Worm (Caenorhabditis elegans): ENCODE results near the gene ZC239.4.
"Not testable (repeated sequence)": the region's sequence is repeated elsewhere in the genome, so short reads cannot be mapped to it uniquely, and the experiment has no call there.

DNA sequence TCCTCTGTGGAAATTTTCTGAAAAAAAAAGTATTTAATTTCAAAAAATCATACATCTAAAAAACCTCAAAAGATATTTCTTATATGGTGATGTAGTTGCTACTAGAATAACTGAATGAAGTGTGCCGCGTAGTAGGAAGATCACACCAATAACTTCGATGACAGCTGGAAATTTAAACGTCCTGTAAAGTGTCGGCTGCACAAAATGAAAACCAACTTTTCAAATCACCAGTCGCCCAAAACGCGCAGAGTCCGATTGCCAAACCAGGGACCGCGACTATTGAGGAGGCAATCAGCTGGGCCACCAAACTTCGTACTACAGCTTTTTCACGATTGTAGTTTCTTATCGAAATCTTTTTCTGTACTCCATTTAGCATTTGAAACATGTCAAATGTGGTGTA lies 12.8 kb upstream of the ZC239.4 start, which contains the start of gene sri-48:
- TF ChIP-seq W03F9.2, dao-5 (tag; optimal IDR thresholded peaks at IDR 0.05): not testable (repeated sequence)
